Fruit fly (Drosophila melanogaster) whole organism, wandering third instar larva: ENCODE data around the gene TrissinR.
A peak's percentile ranks its signal among the peaks of the same experiment; 100 is the strongest.

Source experiments
- Abd-B ChIP-seq: fragments of >200 bp; optimal IDR thresholded peaks from 2 replicates; lab custom pipeline; 2017; ENCODE audit warnings: missing biosample characterization, missing genetic modification characterization
- CG32264 ChIP-seq: fragments of 200-800 bp; sonication (Bioruptor generic); optimal IDR thresholded peaks from 2 replicates; lab custom pipeline; 2016; ENCODE audit warnings: missing biosample characterization, missing genetic modification characterization
- CG9705 ChIP-seq: fragments of 200-800 bp; sonication (Bioruptor generic); optimal IDR thresholded peaks from 2 replicates; lab custom pipeline; 2018; ENCODE audit warnings: missing biosample characterization, mild to moderate bottlenecking, missing genetic modification characterization
- CrebA ChIP-seq: fragments of 200-800 bp; sonication (Bioruptor generic); optimal IDR thresholded peaks from 2 replicates; lab custom pipeline; 2016; ENCODE audit warnings: missing biosample characterization, mild to moderate bottlenecking, missing genetic modification characterization, borderline replicate concordance
- Dfd ChIP-seq: fragments of >200 bp; optimal IDR thresholded peaks from 2 replicates; lab custom pipeline; 2017; ENCODE audit warnings: missing biosample characterization, missing genetic modification characterization
- Hnf4 ChIP-seq: fragments of 200-800 bp; sonication (Bioruptor generic); optimal IDR thresholded peaks from 2 replicates; lab custom pipeline; 2016; ENCODE audit warnings: missing biosample characterization, mild to moderate bottlenecking, missing genetic modification characterization
- Hr83 ChIP-seq: fragments of 200-300 bp; sonication (Bioruptor generic); optimal IDR thresholded peaks from 2 replicates; lab custom pipeline; 2016; ENCODE audit warnings: missing biosample characterization, mild to moderate bottlenecking, missing genetic modification characterization, moderate library complexity; ENCODE audit not compliant: poor library complexity, severe bottlenecking
- Jra ChIP-seq: sonication (Bioruptor generic); optimal IDR thresholded peaks from 2 replicates; lab custom pipeline; 2016; ENCODE audit warnings: missing biosample characterization, missing genetic modification characterization
- Mio ChIP-seq: sonication (Bioruptor generic); optimal IDR thresholded peaks from 2 replicates; lab custom pipeline; 2016; ENCODE audit warnings: missing biosample characterization, missing genetic modification characterization
- Myc ChIP-seq: fragments of >200 bp; optimal IDR thresholded peaks from 2 replicates; lab custom pipeline; 2017
- N ChIP-seq: fragments of >200 bp; optimal IDR thresholded peaks from 2 replicates; lab custom pipeline; 2018; ENCODE audit warnings: missing biosample characterization, missing external identifiers, missing genetic modification characterization
- OdsH ChIP-seq: fragments of 200-800 bp; sonication (Bioruptor generic); optimal IDR thresholded peaks from 2 replicates; lab custom pipeline; 2016; ENCODE audit warnings: missing biosample characterization, mild to moderate bottlenecking, missing genetic modification characterization
- Sp1 ChIP-seq: fragments of 200-800 bp; sonication (Bioruptor generic); optimal IDR thresholded peaks from 3 replicates; lab custom pipeline; 2019; ENCODE audit warnings: missing biosample characterization, mild to moderate bottlenecking, missing genetic modification characterization, moderate library complexity
- br ChIP-seq: fragments of 200-800 bp; sonication (Bioruptor generic); optimal IDR thresholded peaks from 2 replicates; lab custom pipeline; 2016; ENCODE audit warnings: missing biosample characterization, missing genetic modification characterization
- dl ChIP-seq, 2 experiments: fragments of 175-275, 200-275 bp in 1 of 2; fragments of 200-275 bp in 1 of 2; sonication (Bioruptor generic); optimal IDR thresholded peaks; lab custom pipeline; 2018; ENCODE audit warnings: mild to moderate bottlenecking in 2 of 2, missing biosample characterization in 2 of 2, missing genetic modification characterization in 2 of 2, moderate library complexity in 2 of 2; ENCODE audit not compliant: partially characterized antibody in 2 of 2, insufficient read depth in 1 of 2
- dmrt93B ChIP-seq: fragments of 200-800 bp; sonication (Bioruptor generic); optimal IDR thresholded peaks from 2 replicates; lab custom pipeline; 2018; ENCODE audit warnings: missing biosample characterization, mild to moderate bottlenecking, missing genetic modification characterization
- dsf ChIP-seq: sonication (Bioruptor generic); optimal IDR thresholded peaks from 2 replicates; lab custom pipeline; 2016; ENCODE audit warnings: missing biosample characterization, missing genetic modification characterization, borderline replicate concordance
- foxo ChIP-seq, 2 experiments: fragments of 200-800 bp; sonication (Bioruptor generic); optimal IDR thresholded peaks; 2 replicates in 1 of 2; 3 replicates in 1 of 2; lab custom pipeline; 2016 to 2017; ENCODE audit warnings: missing biosample characterization in 2 of 2, missing genetic modification characterization in 2 of 2
- fru ChIP-seq: fragments of 200-800 bp; sonication (Bioruptor generic); optimal IDR thresholded peaks from 3 replicates; lab custom pipeline; 2016; ENCODE audit warnings: missing biosample characterization, mild to moderate bottlenecking, missing genetic modification characterization
- h ChIP-seq: fragments of 200-800 bp; sonication (Bioruptor generic); optimal IDR thresholded peaks from 3 replicates; lab custom pipeline; 2016; ENCODE audit warnings: missing biosample characterization, mild to moderate bottlenecking, missing genetic modification characterization
- pan ChIP-seq: fragments of >200 bp; optimal IDR thresholded peaks from 2 replicates; lab custom pipeline; 2017
- psq ChIP-seq: fragments of 200-800 bp; sonication (Bioruptor generic); optimal IDR thresholded peaks from 3 replicates; lab custom pipeline; 2017; ENCODE audit warnings: missing biosample characterization, mild to moderate bottlenecking, missing genetic modification characterization, moderate library complexity
- rgr ChIP-seq: fragments of 200-800 bp; sonication (Bioruptor generic); optimal IDR thresholded peaks from 3 replicates; lab custom pipeline; 2016; ENCODE audit warnings: missing biosample characterization, mild to moderate bottlenecking, missing genetic modification characterization
- sage ChIP-seq: fragments of 200-800 bp; sonication (Bioruptor generic); optimal IDR thresholded peaks from 2 replicates; lab custom pipeline; 2016; ENCODE audit warnings: missing biosample characterization, mild to moderate bottlenecking, missing genetic modification characterization
- sv ChIP-seq: fragments of 200-800 bp; sonication (Bioruptor generic); optimal IDR thresholded peaks from 3 replicates; lab custom pipeline; 2016; ENCODE audit warnings: missing biosample characterization, missing genetic modification characterization
- tai ChIP-seq: sonication (Bioruptor generic); optimal IDR thresholded peaks from 2 replicates; lab custom pipeline; 2016; ENCODE audit warnings: missing biosample characterization, missing genetic modification characterization
- usp ChIP-seq: fragments of >200 bp; optimal IDR thresholded peaks from 2 replicates; lab custom pipeline; 2017; ENCODE audit warnings: missing biosample characterization, missing genetic modification characterization
- woc ChIP-seq: sonication (Bioruptor generic); optimal IDR thresholded peaks from 2 replicates; lab custom pipeline; 2016; ENCODE audit warnings: missing biosample characterization, mild to moderate bottlenecking, missing genetic modification characterization

The TrissinR gene

DNA sequence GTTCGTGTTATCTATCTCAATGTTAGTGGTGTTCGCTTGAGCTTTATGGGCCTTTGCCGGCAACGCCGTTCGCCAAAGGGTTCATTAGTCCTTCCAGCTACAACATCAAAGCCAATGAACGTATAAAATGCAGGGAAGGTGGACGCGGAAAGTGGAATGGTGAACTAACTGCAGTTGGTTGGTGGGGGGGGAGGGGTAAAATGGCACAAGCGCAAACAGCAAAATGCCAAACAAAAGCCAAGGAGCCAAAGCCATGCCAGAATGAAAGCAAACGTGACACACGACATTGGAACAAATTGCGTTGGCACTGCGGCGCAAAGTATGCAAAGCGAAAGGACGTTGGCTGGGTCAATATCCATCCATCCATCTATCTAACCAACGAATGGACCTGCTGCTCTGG lies 2.9 kb upstream of the TrissinR start:
- TF ChIP-seq Dfd (GFP tag; lab: Kevin White, UChicago) (peak; percentile 95), pan (no peak)

DNA sequence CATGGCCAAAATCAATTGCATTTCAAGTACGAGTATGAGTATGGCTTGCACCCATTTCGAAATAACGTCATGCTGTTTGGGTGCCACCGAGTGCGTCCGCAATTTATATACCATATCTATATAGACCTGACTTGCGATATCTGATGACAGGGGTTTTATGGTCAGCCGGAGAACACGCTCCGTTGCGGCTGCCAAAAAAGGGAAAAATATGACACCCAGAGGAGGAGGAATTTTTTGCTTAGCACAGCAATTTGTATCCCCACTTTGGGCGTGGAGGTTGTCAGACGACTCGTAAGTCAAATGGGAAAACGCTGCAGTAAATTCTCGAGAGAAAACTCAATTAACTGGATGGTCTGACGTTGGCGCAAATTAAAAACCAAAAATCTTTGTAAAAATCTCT lies 33.0 kb downstream of the TrissinR start:
- no peak for TF ChIP-seq woc (GFP tag; lab: Kevin White, UChicago)
- no peak for TF ChIP-seq dsf
- no peak for TF ChIP-seq N
- TF ChIP-seq Mio (GFP tag; lab: Kevin White, UChicago): no peak
- no peak for TF ChIP-seq tai (GFP tag; lab: Kevin White, UChicago)
- TF ChIP-seq sage (GFP tag; lab: Kevin White, UChicago): no peak
- TF ChIP-seq CrebA (GFP tag; lab: Kevin White, UChicago): no peak
- no peak for TF ChIP-seq usp (GFP tag; lab: Kevin White, UChicago)
- TF ChIP-seq sv (GFP tag; lab: Kevin White, UChicago): no peak
- no peak for TF ChIP-seq br (GFP tag; lab: Kevin White, UChicago)
- no peak for TF ChIP-seq dmrt93B
- TF ChIP-seq Myc (lab: Kevin White, UChicago): no peak

DNA sequence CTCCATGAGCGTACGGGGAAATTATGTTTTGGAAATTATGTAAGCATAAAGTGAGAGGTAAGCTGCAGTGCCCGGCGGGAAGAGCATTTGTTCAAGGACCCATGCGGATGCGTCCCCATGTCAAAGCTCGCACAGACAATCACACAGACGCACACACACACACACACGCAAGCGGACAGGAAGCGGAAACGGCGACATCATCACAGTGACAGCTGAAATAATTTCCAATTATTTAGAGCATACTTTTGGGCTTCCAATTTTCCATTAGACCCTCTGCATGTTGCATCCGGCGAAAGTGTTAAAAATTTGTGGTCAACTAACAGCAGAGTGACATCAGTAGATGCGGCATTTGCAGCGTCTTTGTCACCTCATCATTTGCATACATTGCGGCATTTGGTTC lies 43.0 kb downstream of the TrissinR start:
- TF ChIP-seq Jra (GFP tag; lab: Kevin White, UChicago): no peak
- TF ChIP-seq dl (GFP tag; optimal IDR thresholded peaks at IDR 0.05; lab: Kevin White, UChicago; ENCODE audit: insufficient read depth in 1 of 2, partially characterized antibody in 2 of 2): no peak
- no peak for TF ChIP-seq CG32264
- no peak for TF ChIP-seq h (GFP tag; lab: Kevin White, UChicago)
- TF ChIP-seq Abd-B (GFP tag; lab: Kevin White, UChicago): no peak
- no peak for TF ChIP-seq CrebA (GFP tag; lab: Kevin White, UChicago)

DNA sequence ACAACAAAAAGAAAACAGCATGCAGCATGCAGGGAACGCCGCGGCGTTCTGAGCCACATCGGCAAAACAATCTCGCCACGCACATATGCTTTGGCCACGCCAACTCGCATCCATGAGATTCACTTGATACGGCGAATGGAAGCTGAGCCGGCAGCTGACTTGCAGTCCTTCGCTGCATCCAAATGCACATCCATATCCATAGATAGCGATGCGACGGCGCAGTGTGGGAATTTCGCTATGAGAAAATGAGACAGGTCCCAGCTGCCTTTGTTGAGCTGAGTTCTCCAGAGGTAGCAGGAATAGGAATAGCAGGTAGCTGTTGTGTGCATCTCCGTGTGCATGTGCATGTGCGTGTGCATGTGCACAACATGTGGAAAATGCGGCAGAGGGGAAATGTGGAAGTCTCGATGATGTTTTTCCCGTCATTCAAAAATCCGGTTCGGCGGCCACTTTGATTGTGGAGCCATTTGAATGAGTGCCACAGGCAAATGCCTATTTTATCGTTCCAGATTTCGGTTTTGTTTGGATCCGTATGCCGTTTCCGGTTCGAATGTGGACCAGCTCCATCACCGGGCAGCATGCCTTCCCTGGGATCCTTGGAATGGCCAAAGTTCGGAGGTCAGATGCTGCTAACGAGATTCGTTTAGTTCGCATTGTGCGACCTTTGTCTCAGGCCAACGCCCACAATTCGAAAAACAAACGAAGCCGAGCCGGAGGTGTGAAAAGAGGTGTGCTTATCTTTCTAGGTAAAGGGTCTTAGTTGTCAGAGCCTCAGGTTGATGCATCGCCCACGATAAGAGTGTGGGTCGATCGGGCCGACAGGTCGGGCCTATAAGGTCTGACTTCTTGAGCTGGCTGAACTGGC lies 47.3 kb downstream of the TrissinR start:
- TF ChIP-seq N (no peak), rgr (no peak), usp (GFP tag; lab: Kevin White, UChicago) (no peak), tai (GFP tag; lab: Kevin White, UChicago) (no peak), foxo (GFP tag; optimal IDR thresholded peaks at IDR 0.05; lab: Kevin White, UChicago) (no peak), psq (GFP tag; lab: Kevin White, UChicago) (no peak), CG9705 (GFP tag; lab: Kevin White, UChicago) (no peak), Mio (GFP tag; lab: Kevin White, UChicago) (no peak), dl (GFP tag; optimal IDR thresholded peaks at IDR 0.05; lab: Kevin White, UChicago; ENCODE audit: insufficient read depth in 1 of 2, partially characterized antibody in 2 of 2) (no peak)

DNA sequence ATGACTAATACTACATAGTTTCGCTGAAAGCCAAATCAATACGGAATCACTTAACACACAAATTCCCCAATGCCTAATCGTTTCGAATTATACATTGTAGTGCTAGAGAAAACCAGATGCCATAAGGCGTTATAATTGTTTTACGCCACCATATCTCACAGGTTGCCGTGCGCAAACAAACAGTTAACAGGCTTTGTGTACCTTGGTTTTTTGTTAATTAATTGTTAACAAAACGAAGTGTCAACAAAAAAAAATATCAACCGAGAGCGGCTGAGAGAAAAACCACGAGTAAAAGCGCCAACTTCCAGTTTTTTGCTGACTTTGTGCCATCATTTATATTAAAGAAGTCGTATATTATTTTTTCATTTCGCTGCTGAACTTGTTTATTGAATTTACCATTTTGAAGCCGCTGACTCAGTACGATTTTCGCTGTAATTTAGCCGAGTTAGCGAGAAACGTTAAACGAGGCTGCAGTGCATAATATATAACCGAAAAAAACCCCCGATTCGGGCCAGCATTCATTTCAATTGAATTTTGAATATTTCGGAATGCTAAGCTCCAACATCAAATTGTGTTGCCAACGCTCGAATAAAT lies 52.8 kb downstream of the TrissinR start:
- TF ChIP-seq Hr83 (GFP tag; lab: Kevin White, UChicago): peak; percentile 73
- TF ChIP-seq fru (GFP tag; lab: Kevin White, UChicago): no peak
- TF ChIP-seq Abd-B (GFP tag; lab: Kevin White, UChicago): no peak
- TF ChIP-seq Sp1 (GFP tag; lab: Kevin White, UChicago): peak; percentile 8
- TF ChIP-seq Hnf4: peak; percentile 8
- peak; percentile 42 for TF ChIP-seq h (GFP tag; lab: Kevin White, UChicago)
- TF ChIP-seq OdsH (GFP tag; lab: Kevin White, UChicago): peak; percentile 33
- TF ChIP-seq rgr: peak; percentile 48
- TF ChIP-seq dmrt93B: peak; percentile 15
